Worm (Caenorhabditis elegans): Measurements from ENCODE around the gene cutc-1.

cutc-1 gene

ce11 chrIII:8417192-8417967 is 14.0 kb upstream of the cutc-1 start (continued):
- peak; percentile 69 for TF ChIP-seq nhr-28 (tag; optimal IDR thresholded peaks at IDR 0.05)
- TF ChIP-seq F37D6.2 (tag; optimal IDR thresholded peaks at IDR 0.05): peak; percentile 89
- peak; percentile 34; the same call in 1 of the 2 replicates for TF ChIP-seq vab-7 (GFP tag; IDR thresholded peaks at IDR 0.05)
- peak; percentile 95 for TF ChIP-seq dve-1 (tag; optimal IDR thresholded peaks at IDR 0.05; ENCODE audit: insufficient read depth)
- TF ChIP-seq hlh-11 (tag; optimal IDR thresholded peaks at IDR 0.05): peak; percentile 94
- peak; percentile 89 for TF ChIP-seq ctbp-1 (GFP tag; IDR thresholded peaks at IDR 0.05)
- peak; percentile 71 to 100 for TF ChIP-seq unc-62 (GFP tag; optimal IDR thresholded peaks at IDR 0.05 in 1 of 2)
- peak; percentile 83 for TF ChIP-seq unc-62 (tag; optimal IDR thresholded peaks at IDR 0.05)
- peak; percentile 83 for TF ChIP-seq hlh-30 (tag; optimal IDR thresholded peaks at IDR 0.05; ENCODE audit: insufficient read depth)
- TF ChIP-seq aha-1 (tag): peak; percentile 98
- peak; percentile 53 for TF ChIP-seq attf-4 (tag; optimal IDR thresholded peaks at IDR 0.05)
- TF ChIP-seq gei-8 (GFP tag; optimal IDR thresholded peaks at IDR 0.05): peak; percentile 34
- TF ChIP-seq tag-97 (GFP tag; IDR thresholded peaks at IDR 0.05): no peak
- TF ChIP-seq lin-13 (GFP tag; optimal IDR thresholded peaks at IDR 0.05): peak; percentile 67
- TF ChIP-seq R02D3.7 (tag; optimal IDR thresholded peaks at IDR 0.05): no peak
- 0 out of 2 replicates have a peak, but pooled peaks have one; percentile 53 for TF ChIP-seq mxl-2 (GFP tag; conservative IDR thresholded peaks at IDR 0.05)
- peak; percentile 54 for TF ChIP-seq set-16 (GFP tag; IDR thresholded peaks at IDR 0.05)
- TF ChIP-seq ZK337.2 (GFP tag; IDR thresholded peaks at IDR 0.05): no peak
- peak; percentile 74 for TF ChIP-seq pha-4 (GFP tag; IDR thresholded peaks at IDR 0.05)
- peak; percentile 76 for TF ChIP-seq pha-4 (tag; optimal IDR thresholded peaks at IDR 0.05)
- no peak for TF ChIP-seq unc-39 (tag; optimal IDR thresholded peaks at IDR 0.05)
- TF ChIP-seq ztf-11 (tag; optimal IDR thresholded peaks at IDR 0.05): no peak
- peak; percentile 93 for TF ChIP-seq F10B5.3 (tag; optimal IDR thresholded peaks at IDR 0.05)
- peak; percentile 23; the same call in 1 of the 2 replicates for TF ChIP-seq dmd-9 (GFP tag; IDR thresholded peaks at IDR 0.05)
- TF ChIP-seq Y48G9A.11 (GFP tag; IDR thresholded peaks at IDR 0.05): no peak
- TF ChIP-seq zfp-3 (GFP tag; conservative IDR thresholded peaks at IDR 0.05): no peak
- TF ChIP-seq arid-1 (GFP tag; conservative IDR thresholded peaks at IDR 0.05): peak; percentile 64; the same call in 1 of the 2 replicates
- no peak for TF ChIP-seq nhr-41 (GFP tag; IDR thresholded peaks at IDR 0.05)
- TF ChIP-seq fos-1 (tag; optimal IDR thresholded peaks at IDR 0.05): no peak
- peak; percentile 86 to 90 for TF ChIP-seq daf-16 (GFP tag; optimal IDR thresholded peaks at IDR 0.05)
- TF ChIP-seq daf-16 (tag; optimal IDR thresholded peaks at IDR 0.05): peak; percentile 92
- TF ChIP-seq F26F4.8 (GFP tag; conservative IDR thresholded peaks at IDR 0.05): no peak
- TF ChIP-seq nhr-10 (tag; optimal IDR thresholded peaks at IDR 0.05): no peak
- peak; percentile 95 for TF ChIP-seq duxl-1 (tag; optimal IDR thresholded peaks at IDR 0.05; ENCODE audit: poor library complexity)
- peak; percentile 71 for TF ChIP-seq nhr-6 (tag; optimal IDR thresholded peaks at IDR 0.05)
- TF ChIP-seq nhr-42 (GFP tag; IDR thresholded peaks at IDR 0.05): peak; percentile 39; the same call in 1 of the 2 replicates
- no peak for TF ChIP-seq saeg-2 (GFP tag; IDR thresholded peaks at IDR 0.05)
- TF ChIP-seq mes-2 (tag; optimal IDR thresholded peaks at IDR 0.05; ENCODE audit: poor library complexity, severe bottlenecking): peak; percentile 43
- TF ChIP-seq dmd-6 (GFP tag; IDR thresholded peaks at IDR 0.05): peak; percentile 79
- peak; percentile 24 for TF ChIP-seq nhr-76 (tag; optimal IDR thresholded peaks at IDR 0.05)
- TF ChIP-seq Y5F2A.4 (GFP tag; optimal IDR thresholded peaks at IDR 0.05): no peak
- peak in 1 of 2 experiments; percentile 57 for TF ChIP-seq ZK546.5 (tag; optimal IDR thresholded peaks at IDR 0.05)
- TF ChIP-seq daf-19 (GFP tag; conservative IDR thresholded peaks at IDR 0.05): 0 out of 2 replicates have a peak, but pooled peaks have one; percentile 59
- TF ChIP-seq D1046.2 (GFP tag; IDR thresholded peaks at IDR 0.05): no peak
- TF ChIP-seq rbr-2 (tag; optimal IDR thresholded peaks at IDR 0.05): peak; percentile 97
- no peak for TF ChIP-seq F44E2.7 (GFP tag; IDR thresholded peaks at IDR 0.05)
- peak; percentile 26 for TF ChIP-seq ces-1 (GFP tag; optimal IDR thresholded peaks at IDR 0.05)
- no peak for TF ChIP-seq skn-1 (tag; optimal IDR thresholded peaks at IDR 0.05)
- peak; percentile 39 to 73 for TF ChIP-seq hif-1 (tag; optimal IDR thresholded peaks at IDR 0.05)
- peak; percentile 71 for TF ChIP-seq ceh-32 (tag; optimal IDR thresholded peaks at IDR 0.05; ENCODE audit: poor library complexity)

Measured in whole organism, L4 larva.